Worm (Caenorhabditis elegans): ENCODE measurements around the gene col-9.

col-9 gene

DNA sequence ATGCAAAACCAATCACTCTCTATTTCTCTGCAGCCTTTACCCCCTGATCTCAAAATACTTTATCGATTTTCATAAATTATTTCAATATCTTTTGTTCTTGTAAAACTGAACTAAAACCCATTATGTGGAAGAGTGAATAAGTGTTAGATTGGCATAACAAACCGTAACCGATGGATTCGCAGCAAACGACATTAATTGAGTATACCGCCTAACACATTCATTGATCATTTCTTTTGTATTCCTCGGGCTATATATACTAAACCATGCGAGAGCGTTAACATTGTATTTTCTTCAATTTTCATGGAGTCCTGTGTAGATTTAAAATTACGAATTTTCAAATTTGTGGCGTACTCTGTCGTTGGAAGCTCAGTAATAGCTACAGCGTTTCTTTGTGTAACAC is at the start of gene col-9:
TSS of gene col-9 (plus strand) at position 301 of the 400 bp plus-strand sequence.
- TF ChIP-seq W03F9.2 (tag; optimal IDR thresholded peaks at IDR 0.05): no peak
- no peak for TF ChIP-seq him-1 (tag; optimal IDR thresholded peaks at IDR 0.05)
- TF ChIP-seq dao-5 (tag; optimal IDR thresholded peaks at IDR 0.05): no peak

DNA sequence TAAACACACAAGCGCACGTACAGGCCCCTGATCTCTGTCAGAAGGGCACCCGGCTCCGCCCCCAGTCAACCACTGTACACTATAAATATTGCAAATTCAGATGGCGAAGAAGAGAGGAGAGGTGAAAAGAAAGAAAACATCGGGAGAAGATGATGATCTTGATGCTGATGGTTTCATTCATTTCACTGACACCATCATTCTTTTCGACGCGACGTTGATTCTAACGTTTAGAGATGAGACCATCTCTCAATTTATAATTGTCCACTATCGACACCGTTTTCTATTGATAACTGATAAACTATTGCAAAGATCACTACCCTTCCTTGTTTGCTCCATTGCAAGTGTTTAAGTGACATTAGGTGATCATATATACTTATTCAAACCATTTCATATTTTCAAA is 48.5 kb upstream of the col-9 start:
- TF ChIP-seq dao-5 (tag; optimal IDR thresholded peaks at IDR 0.05) (no peak), him-1 (tag; optimal IDR thresholded peaks at IDR 0.05) (no peak), W03F9.2 (tag; optimal IDR thresholded peaks at IDR 0.05) (no peak)

DNA sequence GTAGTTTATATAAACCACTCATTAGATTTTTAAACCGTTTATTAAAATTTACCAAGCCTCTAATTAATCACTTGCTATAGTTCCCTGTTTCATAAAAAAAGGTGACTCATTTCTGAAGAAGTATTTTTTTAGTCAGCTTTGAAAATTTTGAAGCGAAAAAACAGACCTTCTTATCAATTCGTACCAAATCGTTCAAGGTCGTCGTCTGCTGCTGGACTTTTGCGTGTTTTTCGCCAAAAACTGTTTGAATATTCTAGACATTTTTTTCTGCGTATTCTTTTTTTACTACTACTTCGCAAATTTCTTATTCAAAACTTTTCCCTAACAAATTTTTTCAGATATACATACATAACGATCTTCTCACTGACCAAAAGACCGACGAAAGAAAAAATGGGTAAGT is 47.6 kb upstream of the col-9 start, which contains the start of gene cah-4:
TSS of gene cah-4 (plus strand) at position 339 of the 400 bp plus-strand sequence.
- TF ChIP-seq him-1 (tag; optimal IDR thresholded peaks at IDR 0.05) (no peak), W03F9.2 (tag; optimal IDR thresholded peaks at IDR 0.05) (no peak), dao-5 (tag; optimal IDR thresholded peaks at IDR 0.05) (no peak)

DNA sequence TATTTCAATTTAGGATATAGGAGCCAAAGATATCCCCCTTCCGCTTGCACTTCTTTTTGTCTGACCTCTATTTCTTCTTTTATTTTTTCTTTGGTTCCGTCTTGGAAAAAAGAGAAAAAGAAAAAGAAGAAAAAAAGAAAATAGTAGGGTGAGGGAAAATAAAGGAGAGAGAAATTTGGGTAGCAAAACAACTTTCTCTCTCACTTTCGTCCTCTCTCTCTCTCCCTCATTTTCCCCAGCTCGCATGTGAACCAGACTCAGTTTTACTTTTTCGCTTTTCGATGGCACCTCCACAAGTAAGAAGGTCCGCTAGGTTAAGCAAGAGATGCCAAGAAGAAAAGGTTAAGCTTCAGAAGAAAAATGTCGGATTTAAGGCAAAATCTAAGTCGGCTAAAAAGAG is 47.1 kb upstream of the col-9 start:
- no peak for TF ChIP-seq him-1 (tag; optimal IDR thresholded peaks at IDR 0.05)
- TF ChIP-seq W03F9.2 (tag; optimal IDR thresholded peaks at IDR 0.05): no peak
- TF ChIP-seq dao-5 (tag; optimal IDR thresholded peaks at IDR 0.05): no peak

DNA sequence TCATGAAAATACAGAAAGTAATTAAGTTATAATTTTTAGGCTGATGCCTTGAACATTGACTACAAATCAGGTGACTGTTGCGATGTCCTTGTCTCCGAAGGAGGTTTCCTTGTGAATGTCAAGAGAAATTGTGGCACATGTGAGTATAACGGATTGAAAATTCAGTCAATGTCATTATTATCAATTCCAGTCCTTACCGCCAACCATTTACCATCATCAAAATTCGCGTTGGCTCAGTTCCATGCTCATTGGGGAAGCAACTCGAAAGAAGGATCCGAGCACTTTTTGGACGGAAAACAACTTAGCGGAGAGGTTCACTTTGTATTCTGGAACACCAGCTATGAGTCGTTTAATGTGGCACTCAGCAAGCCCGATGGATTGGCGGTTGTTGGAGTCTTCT is 46.5 kb upstream of the col-9 start:
- TF ChIP-seq dao-5 (tag; optimal IDR thresholded peaks at IDR 0.05): no peak

DNA sequence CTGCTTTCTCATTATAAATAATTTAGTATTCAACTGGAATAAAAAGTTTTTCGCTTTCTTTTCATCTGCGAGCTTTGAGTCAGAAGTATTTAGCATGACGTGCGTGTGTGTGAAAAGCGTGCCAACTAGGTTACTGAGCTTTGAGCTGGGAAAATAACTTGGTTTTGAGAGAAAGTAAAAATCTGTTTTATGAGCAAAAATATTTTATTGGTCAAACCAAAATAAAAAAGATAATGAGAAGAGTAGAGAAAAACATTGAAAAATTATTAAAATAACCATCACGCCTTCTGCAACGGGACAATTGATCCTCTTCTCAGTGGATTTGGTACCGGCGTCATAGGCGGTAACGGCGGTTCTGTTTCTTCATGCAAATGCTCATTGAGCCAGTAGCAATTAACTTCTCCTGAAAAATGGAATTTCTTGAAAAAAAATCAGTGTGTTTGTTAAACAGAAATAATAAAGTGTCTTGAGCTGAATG is 45.3 kb upstream of the col-9 start:
- TF ChIP-seq dao-5 (tag; optimal IDR thresholded peaks at IDR 0.05) (no peak), him-1 (tag; optimal IDR thresholded peaks at IDR 0.05) (no peak), W03F9.2 (tag; optimal IDR thresholded peaks at IDR 0.05) (no peak)

DNA sequence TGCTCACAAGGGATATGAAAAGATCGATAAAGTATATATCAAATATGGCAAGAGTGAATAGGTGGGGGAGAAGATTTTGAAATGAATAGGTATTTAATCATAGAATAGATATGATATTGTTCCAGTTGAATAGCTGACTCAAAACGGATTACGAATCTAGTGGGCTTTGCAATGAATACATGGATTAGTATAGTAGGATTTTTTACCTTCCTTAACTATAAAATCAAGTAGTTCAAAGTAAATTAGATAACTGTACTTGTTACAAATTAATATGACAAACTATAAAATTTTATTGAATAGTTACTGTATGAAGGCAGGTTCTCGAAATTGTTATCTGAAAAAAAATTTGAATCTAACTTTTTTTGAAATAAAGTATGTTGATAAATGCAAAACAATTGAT is 38.9 kb upstream of the col-9 start, which contains the start of gene odr-1:
TSS of gene odr-1 (minus strand) at position 101 of the 400 bp plus-strand sequence.
- no peak for TF ChIP-seq dao-5 (tag; optimal IDR thresholded peaks at IDR 0.05)
- no peak for TF ChIP-seq him-1 (tag; optimal IDR thresholded peaks at IDR 0.05)
- TF ChIP-seq W03F9.2 (tag; optimal IDR thresholded peaks at IDR 0.05): no peak

DNA sequence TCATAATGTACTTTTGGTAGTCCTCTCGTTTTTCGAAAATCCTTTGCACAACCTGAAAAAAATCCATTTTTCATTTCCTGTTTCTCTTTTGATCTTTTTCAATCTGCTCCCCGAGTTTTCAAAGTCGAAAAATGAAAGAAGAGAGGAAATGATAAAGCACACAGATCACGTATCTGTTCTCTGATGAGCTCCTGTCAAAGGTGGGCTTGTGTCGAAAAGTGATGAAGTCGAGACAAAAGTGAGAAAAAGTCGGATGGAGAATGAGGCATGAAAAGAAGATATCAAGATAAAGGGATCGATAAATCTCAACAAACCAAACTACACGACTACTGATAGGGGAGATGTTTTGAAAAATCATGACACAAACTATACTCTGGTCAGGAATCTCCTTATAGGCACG is 34.7 kb upstream of the col-9 start:
- TF ChIP-seq W03F9.2 (tag; optimal IDR thresholded peaks at IDR 0.05): no peak
- TF ChIP-seq dao-5 (tag; optimal IDR thresholded peaks at IDR 0.05): no peak
- TF ChIP-seq him-1 (tag; optimal IDR thresholded peaks at IDR 0.05): no peak

DNA sequence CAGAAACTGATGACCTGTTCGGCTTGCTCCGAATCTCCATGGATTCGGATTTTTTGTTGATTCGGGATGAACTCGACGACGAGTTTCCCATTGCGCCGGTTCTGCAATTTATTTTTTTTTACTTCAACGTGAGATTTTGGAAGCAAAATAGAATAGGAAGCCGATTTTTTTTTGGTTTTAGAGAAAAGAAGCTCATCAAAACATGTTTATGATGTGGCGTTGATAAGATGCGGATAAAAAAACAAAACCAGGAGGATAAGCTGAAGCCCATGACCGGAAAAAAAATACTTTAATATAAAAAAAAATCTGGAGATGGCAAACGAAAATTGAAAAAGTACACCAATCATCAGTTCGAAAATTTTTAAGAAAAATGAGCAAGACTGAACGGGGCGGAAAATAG is 33.8 kb upstream of the col-9 start, which contains the start of gene glb-20:
TSS of gene glb-20 (minus strand) at position 101 of the 400 bp plus-strand sequence.
- TF ChIP-seq dao-5 (tag; optimal IDR thresholded peaks at IDR 0.05) (no peak), W03F9.2 (tag; optimal IDR thresholded peaks at IDR 0.05) (no peak), him-1 (tag; optimal IDR thresholded peaks at IDR 0.05) (no peak)

DNA sequence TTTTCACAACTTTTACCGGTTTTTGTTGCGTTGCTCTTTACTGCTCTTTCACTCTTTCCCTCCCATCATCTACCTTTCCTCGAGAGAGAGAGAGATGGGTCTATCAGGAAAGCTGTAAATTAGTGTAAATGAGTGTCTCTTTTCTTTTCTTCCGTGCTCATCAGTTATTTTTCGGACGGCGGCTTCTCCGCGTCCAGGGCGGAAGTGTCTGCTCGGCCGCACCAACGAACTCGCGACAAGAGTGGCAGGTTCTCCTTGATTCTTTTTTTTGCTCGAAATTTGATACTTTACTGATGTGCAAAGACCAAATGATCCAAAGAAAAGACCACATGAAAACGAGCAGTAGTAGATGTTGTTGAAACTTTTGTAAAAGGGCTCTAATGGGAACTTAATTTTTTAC is 31.2 kb upstream of the col-9 start:
- TF ChIP-seq W03F9.2 (tag; optimal IDR thresholded peaks at IDR 0.05): no peak
- no peak for TF ChIP-seq dao-5 (tag; optimal IDR thresholded peaks at IDR 0.05)
- TF ChIP-seq him-1 (tag; optimal IDR thresholded peaks at IDR 0.05): no peak

DNA sequence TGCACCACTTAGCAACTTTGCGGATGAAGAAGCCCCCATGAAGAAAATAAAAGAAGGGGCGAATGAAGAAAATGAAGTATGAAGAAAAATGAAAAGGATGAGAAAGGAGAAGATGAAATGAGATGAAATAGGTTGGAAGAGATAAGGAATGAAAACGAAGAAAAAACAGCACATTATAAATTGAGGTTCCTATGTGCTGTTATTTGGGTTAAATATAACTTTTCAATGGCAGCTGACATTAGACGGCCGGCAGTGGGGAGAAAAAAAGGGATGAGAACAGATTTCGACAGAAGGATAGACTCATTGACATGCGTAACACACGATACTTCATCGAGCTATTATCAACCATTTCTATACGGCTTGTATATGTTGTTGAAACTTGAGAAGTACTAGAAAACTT is 27.9 kb upstream of the col-9 start:
- TF ChIP-seq W03F9.2 (tag; optimal IDR thresholded peaks at IDR 0.05) (no peak), dao-5 (tag; optimal IDR thresholded peaks at IDR 0.05) (no peak), him-1 (tag; optimal IDR thresholded peaks at IDR 0.05) (no peak)

DNA sequence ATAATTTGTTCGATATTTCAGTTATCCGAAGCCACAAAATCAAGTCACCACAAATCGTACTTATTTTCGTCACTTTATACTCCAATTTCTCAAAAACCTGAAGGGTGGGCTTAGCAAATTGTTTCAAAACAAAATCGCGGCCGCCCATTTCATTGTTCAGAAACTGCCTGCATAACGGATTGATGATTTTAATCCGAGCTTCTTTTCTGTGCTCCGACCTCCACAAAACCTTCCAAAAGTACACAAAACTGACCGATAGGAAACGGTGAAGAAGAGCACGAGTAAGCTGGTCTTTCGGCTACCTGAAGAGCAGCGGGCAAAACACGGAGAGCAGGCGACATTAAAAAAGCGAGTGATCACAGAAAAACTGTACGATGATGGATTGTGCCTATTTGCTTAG is 23.4 kb upstream of the col-9 start, which contains the start of gene R01E6.2:
TSS of gene R01E6.2 (minus strand) at position 101 of the 400 bp plus-strand sequence.
- TF ChIP-seq W03F9.2 (tag; optimal IDR thresholded peaks at IDR 0.05) (no peak), him-1 (tag; optimal IDR thresholded peaks at IDR 0.05) (no peak), dao-5 (tag; optimal IDR thresholded peaks at IDR 0.05) (no peak)

DNA sequence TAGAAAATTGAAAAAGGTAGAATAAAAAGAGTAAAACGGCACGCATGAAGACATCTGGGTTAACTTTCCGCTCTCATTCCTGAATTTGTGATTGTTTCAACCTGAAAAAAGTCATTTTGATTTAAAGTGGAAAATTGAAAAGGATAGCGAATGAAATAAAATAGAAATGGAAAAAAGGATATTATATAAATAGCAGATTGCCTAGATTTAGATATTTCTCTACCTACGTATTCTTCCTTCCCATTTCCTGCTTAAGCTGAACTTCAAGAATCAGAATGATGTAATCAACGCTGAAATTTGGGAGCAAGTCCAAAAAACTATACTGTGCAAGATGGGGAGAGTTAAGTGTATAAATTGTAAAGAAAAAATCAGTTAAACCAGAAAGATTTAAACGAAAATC is 20.0 kb upstream of the col-9 start, which contains the start of gene R01E6.7:
TSS of gene R01E6.7 (minus strand) at position 101 of the 400 bp plus-strand sequence.
- TF ChIP-seq W03F9.2 (tag; optimal IDR thresholded peaks at IDR 0.05): no peak
- no peak for TF ChIP-seq him-1 (tag; optimal IDR thresholded peaks at IDR 0.05)
- no peak for TF ChIP-seq dao-5 (tag; optimal IDR thresholded peaks at IDR 0.05)

DNA sequence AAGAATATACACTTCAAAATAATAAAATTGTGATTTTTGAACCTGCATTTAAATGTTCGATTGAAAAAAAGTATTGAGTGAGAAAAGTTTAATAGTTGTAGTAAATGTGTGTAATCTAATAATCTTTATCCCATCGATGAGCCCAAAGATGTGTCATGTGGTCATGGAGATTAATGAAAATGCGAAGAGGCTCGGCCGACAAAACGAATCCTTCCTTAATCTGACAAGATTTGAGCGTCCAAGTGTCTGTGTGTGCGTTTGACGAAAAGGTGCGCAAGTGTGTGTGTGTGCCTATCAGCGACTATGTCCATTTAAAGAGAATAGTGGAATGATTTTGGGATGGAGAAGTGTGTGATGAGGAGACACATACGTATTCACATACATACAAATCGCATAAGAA is 15.8 kb upstream of the col-9 start:
- TF ChIP-seq W03F9.2 (tag; optimal IDR thresholded peaks at IDR 0.05) (no peak), him-1 (tag; optimal IDR thresholded peaks at IDR 0.05) (no peak), dao-5 (tag; optimal IDR thresholded peaks at IDR 0.05) (no peak)

DNA sequence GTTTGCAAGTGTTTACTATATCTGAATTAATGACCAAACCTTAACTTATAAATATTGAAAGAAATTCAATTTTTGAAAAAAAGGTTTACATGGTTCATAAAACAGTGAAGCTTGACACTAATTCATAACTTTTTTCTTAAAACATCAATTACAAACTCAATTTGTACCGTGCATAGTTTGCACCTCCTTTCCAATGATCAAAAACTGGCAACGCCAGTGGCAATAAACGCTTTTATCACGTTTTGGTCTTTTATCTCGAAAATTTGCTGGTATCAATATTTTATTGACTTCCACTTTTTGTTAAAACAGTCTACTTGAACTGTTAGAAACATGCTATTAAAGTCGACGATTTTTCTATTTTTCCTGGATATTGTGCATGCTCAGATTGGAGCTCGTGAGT is 11.4 kb upstream of the col-9 start, which contains the start of gene F54B11.11:
TSS of gene F54B11.11 (plus strand) at position 301 of the 400 bp plus-strand sequence.
- TF ChIP-seq him-1 (tag; optimal IDR thresholded peaks at IDR 0.05): no peak
- no peak for TF ChIP-seq W03F9.2 (tag; optimal IDR thresholded peaks at IDR 0.05)

Data from whole organism, L4/young adult.